Worm (Caenorhabditis elegans): ENCODE results near the gene skr-15.

Gene skr-15

ce11 chrII:3860826-3861225, 36.9 kb downstream of the skr-15 start, which contains the start of gene oac-11:
Gene oac-11 (minus strand): TSS chrII:3860926.
- TF ChIP-seq scrt-1 (GFP tag; IDR thresholded peaks at IDR 0.05) (no peak), hmbx-1 (tag; optimal IDR thresholded peaks at IDR 0.05) (no peak), ceh-13 (GFP tag; optimal IDR thresholded peaks at IDR 0.05) (no peak), F13C5.2 (tag; optimal IDR thresholded peaks at IDR 0.05) (no peak), tbx-11 (GFP tag; IDR thresholded peaks at IDR 0.05) (no peak), B0310.2 (tag; optimal IDR thresholded peaks at IDR 0.05) (no peak), pes-1 (GFP tag; IDR thresholded peaks at IDR 0.05) (no peak), sea-1 (GFP tag; conservative IDR thresholded peaks at IDR 0.05) (no peak), flt-1 (GFP tag; IDR thresholded peaks at IDR 0.05) (no peak), tbx-37 (GFP tag; conservative IDR thresholded peaks at IDR 0.05) (no peak), ets-7 (tag; optimal IDR thresholded peaks at IDR 0.05) (no peak), aly-1 (tag; optimal IDR thresholded peaks at IDR 0.05) (no peak), ceh-36 (tag; optimal IDR thresholded peaks at IDR 0.05) (no peak), ama-1 (optimal IDR thresholded peaks at IDR 0.05) (no peak), hmg-4 (GFP tag; optimal IDR thresholded peaks at IDR 0.05) (no peak), hnd-1 (tag; optimal IDR thresholded peaks at IDR 0.05) (no peak), tra-4 (tag; optimal IDR thresholded peaks at IDR 0.05) (no peak)

DNA sequence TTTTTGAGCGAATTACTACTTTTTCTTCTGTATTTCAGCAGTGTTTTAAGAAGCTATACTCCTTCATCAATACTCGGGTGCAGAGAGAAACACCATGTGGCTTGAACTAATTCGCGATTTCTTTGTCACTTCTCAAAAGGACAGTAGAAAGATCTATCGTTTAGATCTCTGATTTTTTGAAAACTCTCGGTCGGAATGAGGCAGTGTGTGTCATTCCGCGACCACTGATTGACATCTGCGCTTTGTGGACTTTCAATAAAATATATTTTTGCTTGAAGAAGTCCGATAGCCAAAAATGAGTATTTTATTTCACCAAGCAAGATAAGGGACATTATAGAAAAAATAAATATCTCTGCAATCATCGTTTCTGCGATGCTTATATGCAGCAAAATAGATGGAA, 38.1 kb downstream of the skr-15 start:
- no peak for TF ChIP-seq sea-1 (GFP tag; conservative IDR thresholded peaks at IDR 0.05)
- no peak for TF ChIP-seq scrt-1 (GFP tag; IDR thresholded peaks at IDR 0.05)
- TF ChIP-seq hmbx-1 (tag; optimal IDR thresholded peaks at IDR 0.05), result no peak

- TF ChIP-seq scrt-1 (GFP tag; IDR thresholded peaks at IDR 0.05), result no peak
- TF ChIP-seq ets-7 (tag; optimal IDR thresholded peaks at IDR 0.05), result no peak
- no peak for TF ChIP-seq tbx-37 (GFP tag; conservative IDR thresholded peaks at IDR 0.05)
- TF ChIP-seq sea-1 (GFP tag; conservative IDR thresholded peaks at IDR 0.05), result no peak
- no peak for TF ChIP-seq aly-1 (tag; optimal IDR thresholded peaks at IDR 0.05)
- TF ChIP-seq pes-1 (GFP tag; IDR thresholded peaks at IDR 0.05), result no peak
- TF ChIP-seq B0310.2 (tag; optimal IDR thresholded peaks at IDR 0.05), result no peak
- no peak for TF ChIP-seq ceh-36 (tag; optimal IDR thresholded peaks at IDR 0.05)
- TF ChIP-seq ama-1 (optimal IDR thresholded peaks at IDR 0.05), result no peak
- no peak for TF ChIP-seq F13C5.2 (tag; optimal IDR thresholded peaks at IDR 0.05)
- no peak for TF ChIP-seq tbx-11 (GFP tag; IDR thresholded peaks at IDR 0.05)
- no peak for TF ChIP-seq hmbx-1 (tag; optimal IDR thresholded peaks at IDR 0.05)
- TF ChIP-seq hmg-4 (GFP tag; optimal IDR thresholded peaks at IDR 0.05), result no peak
- TF ChIP-seq ceh-13 (GFP tag; optimal IDR thresholded peaks at IDR 0.05), result no peak
- TF ChIP-seq flt-1 (GFP tag; IDR thresholded peaks at IDR 0.05), result no peak
- no peak for TF ChIP-seq hnd-1 (tag; optimal IDR thresholded peaks at IDR 0.05)
These were observed 40.7 kb downstream of the skr-15 start, which contains the start of gene nhr-261 for ce11 chrII:3864652-3865051. Gene nhr-261 (minus strand): TSS chrII:3864752.

DNA sequence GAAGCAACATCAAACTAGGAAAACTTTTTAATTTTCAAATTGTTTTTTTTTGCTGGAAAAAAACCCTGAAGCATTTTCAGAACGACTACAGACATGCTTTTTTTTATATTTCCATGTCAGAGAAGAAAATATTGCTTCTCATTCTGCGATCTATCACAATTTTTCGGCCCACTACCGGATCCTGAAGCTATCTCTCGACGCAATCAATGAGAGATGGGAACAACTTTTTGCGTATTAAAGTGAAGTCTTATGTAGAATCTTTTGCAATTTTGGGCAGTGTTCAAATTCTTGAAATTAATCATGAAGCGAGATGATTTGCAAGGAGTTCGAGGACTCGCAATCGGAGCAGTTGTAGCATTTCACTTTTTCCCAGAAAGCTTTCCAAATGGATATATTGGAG, 45.6 kb downstream of the skr-15 start, which contains the start of gene oac-10:
Gene oac-10, plus strand, starts transcription at position 301 of the 400 bp plus-strand sequence.
- TF ChIP-seq flt-1 (GFP tag; IDR thresholded peaks at IDR 0.05) (no peak), ceh-36 (tag; optimal IDR thresholded peaks at IDR 0.05) (no peak), pes-1 (GFP tag; IDR thresholded peaks at IDR 0.05) (no peak), sea-1 (GFP tag; conservative IDR thresholded peaks at IDR 0.05) (no peak), tra-4 (tag; optimal IDR thresholded peaks at IDR 0.05) (no peak), tbx-11 (GFP tag; IDR thresholded peaks at IDR 0.05) (no peak), hmg-4 (GFP tag; optimal IDR thresholded peaks at IDR 0.05) (no peak), hmbx-1 (tag; optimal IDR thresholded peaks at IDR 0.05) (no peak), scrt-1 (GFP tag; IDR thresholded peaks at IDR 0.05) (no peak), aly-1 (tag; optimal IDR thresholded peaks at IDR 0.05) (no peak), ets-7 (tag; optimal IDR thresholded peaks at IDR 0.05) (no peak)

Data from whole organism, early embryonic.